Worm (Caenorhabditis elegans): ENCODE measurements around the gene C05E11.6.

DNA sequence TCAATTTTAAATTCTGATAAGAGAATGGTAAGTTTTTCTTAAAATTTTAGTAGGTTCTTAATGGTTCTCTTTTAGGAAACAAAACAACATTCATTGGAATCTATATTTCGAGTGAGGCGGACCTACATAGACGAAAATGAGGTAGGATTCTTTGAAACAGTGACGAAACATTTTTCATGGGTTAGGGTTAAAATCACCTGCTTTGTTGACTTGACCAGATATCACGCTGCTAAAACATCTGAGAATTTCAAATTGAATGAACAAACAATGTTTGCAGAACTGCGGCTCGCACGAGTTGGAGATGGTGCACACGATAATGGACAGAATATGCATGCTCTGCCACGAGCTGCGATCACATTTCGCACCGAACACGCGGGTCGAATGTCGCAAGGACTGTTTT lies 325 bp downstream of the C05E11.6 start:
- TF ChIP-seq nhr-23 (tag; optimal IDR thresholded peaks at IDR 0.05) (no peak), elt-3 (tag; optimal IDR thresholded peaks at IDR 0.05) (no peak), nhr-76 (tag; optimal IDR thresholded peaks at IDR 0.05) (no peak), nhr-28 (tag; optimal IDR thresholded peaks at IDR 0.05) (no peak), ZK546.5 (tag; optimal IDR thresholded peaks at IDR 0.05) (no peak), fos-1 (tag; optimal IDR thresholded peaks at IDR 0.05) (no peak), snpc-4 (tag; optimal IDR thresholded peaks at IDR 0.05) (no peak), mml-1 (tag; optimal IDR thresholded peaks at IDR 0.05) (no peak), mdl-1 (tag; optimal IDR thresholded peaks at IDR 0.05) (no peak), ztf-11 (tag; optimal IDR thresholded peaks at IDR 0.05) (no peak), nhr-25 (tag; optimal IDR thresholded peaks at IDR 0.05) (no peak)

Measured in whole organism, L3 larva.